Fruit fly (Drosophila melanogaster) whole organism, adult: ENCODE data around the gene CG32639.
A peak's percentile ranks its signal among the peaks of the same experiment; 100 is the strongest.

Experiments
- CG11617 ChIP-seq: fragments of 200-800 bp; sonication (Bioruptor generic); optimal IDR thresholded peaks from 2 replicates; lab custom pipeline; 2017; ENCODE audit warnings: mild to moderate bottlenecking, missing biosample characterization, missing genetic modification reagents, missing genetic modification characterization
- CG12768 ChIP-seq: fragments of 200-800 bp; sonication (Bioruptor generic); optimal IDR thresholded peaks from 2 replicates; lab custom pipeline; 2017; ENCODE audit warnings: missing biosample characterization, missing genetic modification characterization, mild to moderate bottlenecking, moderate library complexity, missing genetic modification reagents
- CG14711 ChIP-seq: fragments of 200-800 bp; sonication (Bioruptor generic); optimal IDR thresholded peaks from 2 replicates; lab custom pipeline; 2018; ENCODE audit warnings: missing biosample characterization, mild to moderate bottlenecking, missing genetic modification characterization, moderate library complexity
- CG1620 ChIP-seq: fragments of 200-800 bp; sonication (Bioruptor generic); optimal IDR thresholded peaks from 2 replicates; lab custom pipeline; 2016; ENCODE audit warnings: missing biosample characterization, missing genetic modification characterization
- CG33017 ChIP-seq: fragments of 200-800 bp; sonication (Bioruptor generic); optimal IDR thresholded peaks from 2 replicates; lab custom pipeline; 2018; ENCODE audit warnings: missing biosample characterization, mild to moderate bottlenecking, missing genetic modification characterization, moderate library complexity
- CG5204 ChIP-seq: fragments of 200-800 bp; sonication (Bioruptor generic); optimal IDR thresholded peaks from 2 replicates; lab custom pipeline; 2016; ENCODE audit warnings: missing biosample characterization, missing genetic modification characterization
- CG7045 ChIP-seq: fragments of 200-800 bp; sonication (Bioruptor generic); optimal IDR thresholded peaks from 2 replicates; lab custom pipeline; 2017; ENCODE audit warnings: missing biosample characterization, mild to moderate bottlenecking, missing genetic modification characterization
- CG7101 ChIP-seq: fragments of 200-800 bp; sonication (Bioruptor generic); optimal IDR thresholded peaks from 2 replicates; lab custom pipeline; 2018; ENCODE audit warnings: missing biosample characterization, mild to moderate bottlenecking, missing genetic modification characterization, moderate library complexity
- Clk ChIP-seq: fragments of 200-800 bp; sonication (Bioruptor generic); optimal IDR thresholded peaks from 2 replicates; lab custom pipeline; 2017; ENCODE audit warnings: missing biosample characterization, missing genetic modification characterization
- Crg-1 ChIP-seq: fragments of 200-800 bp; sonication (Bioruptor generic); optimal IDR thresholded peaks from 2 replicates; lab custom pipeline; 2016; ENCODE audit warnings: missing biosample characterization, missing genetic modification characterization
- Hr96 ChIP-seq: fragments of 200-800 bp; sonication (Bioruptor generic); optimal IDR thresholded peaks from 2 replicates; lab custom pipeline; 2016; ENCODE audit warnings: missing biosample characterization, missing genetic modification characterization
- Mnt ChIP-seq: fragments of 200-800 bp; sonication (Bioruptor generic); optimal IDR thresholded peaks from 2 replicates; lab custom pipeline; 2016; ENCODE audit warnings: missing biosample characterization, mild to moderate bottlenecking, missing genetic modification characterization
- bab1 ChIP-seq: fragments of 200-800 bp; sonication (Bioruptor generic); optimal IDR thresholded peaks from 3 replicates; lab custom pipeline; 2019; ENCODE audit warnings: missing biosample characterization, mild to moderate bottlenecking, missing genetic modification characterization, moderate library complexity
- cic ChIP-seq: fragments of 200-800 bp; sonication (Bioruptor generic); optimal IDR thresholded peaks from 2 replicates; lab custom pipeline; 2017; ENCODE audit warnings: missing biosample characterization, mild to moderate bottlenecking, missing genetic modification characterization, moderate library complexity
- cnc ChIP-seq, 2 experiments: fragments of >200 bp; optimal IDR thresholded peaks; 2 replicates each; lab custom pipeline; 2017
- kay ChIP-seq: fragments of 200-800 bp; sonication (Bioruptor generic); peaks from one replicate; lab custom pipeline; 2016; ENCODE audit warnings: missing biosample characterization, missing genetic modification characterization, borderline replicate concordance
- ovo ChIP-seq: fragments of 200-800 bp; sonication (Bioruptor generic); optimal IDR thresholded peaks from 2 replicates; lab custom pipeline; 2016; ENCODE audit warnings: missing biosample characterization, missing genetic modification characterization
- pad ChIP-seq: fragments of 200-800 bp; sonication (Bioruptor generic); optimal IDR thresholded peaks from 3 replicates; lab custom pipeline; 2017; ENCODE audit warnings: missing biosample characterization, missing genetic modification characterization, mild to moderate bottlenecking, moderate library complexity, missing genetic modification reagents
- tj ChIP-seq: fragments of 200-800 bp; sonication (Bioruptor generic); optimal IDR thresholded peaks from 3 replicates; lab custom pipeline; 2017; ENCODE audit warnings: missing biosample characterization, mild to moderate bottlenecking, missing genetic modification characterization, moderate library complexity
- toe ChIP-seq: fragments of 200-800 bp; sonication (Bioruptor generic); optimal IDR thresholded peaks from 2 replicates; lab custom pipeline; 2016; ENCODE audit warnings: missing biosample characterization, missing genetic modification characterization

Gene CG32639

DNA sequence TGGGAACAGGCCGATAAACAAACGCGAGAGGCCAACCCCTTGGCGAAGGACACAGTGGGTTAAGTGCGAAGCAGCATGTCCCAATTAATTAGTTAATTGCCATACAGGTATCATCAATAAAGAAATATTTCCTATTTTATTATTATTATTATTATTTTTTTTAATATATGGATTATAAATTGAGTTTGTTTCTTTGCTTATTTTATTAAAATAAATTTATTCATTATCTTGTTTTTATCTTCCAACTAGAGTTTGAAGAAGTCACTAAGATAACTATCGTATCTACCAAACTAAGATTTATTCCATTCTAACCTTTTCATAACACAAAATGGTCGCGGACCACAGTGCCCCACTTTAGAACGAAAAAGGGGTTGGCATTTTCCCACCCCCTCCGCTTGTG is 28.3 kb downstream of the CG32639 start:
- no peak for TF ChIP-seq CG11617 (GFP tag; lab: Kevin White, UChicago)
- TF ChIP-seq CG7101 = peak; percentile 32

DNA sequence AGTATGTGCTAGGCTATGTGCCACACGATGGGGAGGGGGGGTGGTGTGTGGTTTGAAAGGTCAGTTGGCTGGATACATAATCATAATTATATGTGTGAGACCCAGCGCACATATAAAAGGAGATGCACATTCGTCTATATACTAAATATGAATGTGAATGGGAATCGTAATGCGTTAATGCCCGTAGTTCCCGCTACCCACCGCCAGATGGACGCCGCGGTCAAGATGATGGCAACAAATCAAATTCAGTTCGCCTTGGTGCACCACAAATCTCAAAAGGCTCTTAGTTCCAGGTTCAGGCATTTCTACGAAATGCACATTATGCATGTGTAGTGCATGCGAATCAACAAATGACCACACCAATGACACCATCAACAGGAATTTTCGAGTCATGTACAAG is 31.6 kb downstream of the CG32639 start:
- TF ChIP-seq Crg-1 (no peak), CG12768 (no peak), kay (no peak), CG7101 (no peak), cnc (optimal IDR thresholded peaks at IDR 0.05; lab: Kevin White, UChicago) (no peak), CG5204 (GFP tag; lab: Kevin White, UChicago) (no peak), toe (GFP tag; lab: Kevin White, UChicago) (no peak), CG7045 (GFP tag; lab: Kevin White, UChicago) (no peak), bab1 (no peak), ovo (GFP tag; lab: Kevin White, UChicago) (no peak), CG11617 (GFP tag; lab: Kevin White, UChicago) (no peak), CG1620 (GFP tag; lab: Kevin White, UChicago) (no peak), CG33017 (tag; lab: Kevin White, UChicago) (no peak), Mnt (GFP tag; lab: Kevin White, UChicago) (no peak)

DNA sequence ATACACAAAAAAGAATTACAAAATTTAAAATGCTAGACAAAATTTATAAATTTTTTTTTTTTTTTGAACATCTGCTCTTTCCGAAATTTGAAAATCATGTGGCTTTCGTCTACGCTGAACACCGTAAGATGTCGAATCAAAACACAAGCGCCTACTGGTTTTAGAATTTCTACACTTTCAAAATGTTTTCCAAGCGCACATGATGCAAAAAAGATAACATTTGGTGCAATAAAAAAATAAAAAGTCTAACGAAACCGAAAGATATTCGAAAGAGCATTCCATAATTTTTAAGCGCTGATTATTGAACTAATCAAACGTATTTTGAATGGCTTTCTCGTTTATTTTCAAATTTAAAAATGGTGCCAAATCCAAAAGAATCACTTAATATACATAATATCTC is 34.2 kb downstream of the CG32639 start, which contains the start of gene CG44437:
CG44437 (minus strand) TSS at position 101 of the 400 bp plus-strand sequence.
- peak; percentile 45 for TF ChIP-seq kay
- no peak for TF ChIP-seq CG1620 (GFP tag; lab: Kevin White, UChicago)

dm6 chrX:13194249-13194648 is 42.1 kb downstream of the CG32639 start, which contains the start of gene Coq5:
Gene Coq5 (minus strand): TSS chrX:13194551.
- no peak for TF ChIP-seq CG33017 (tag; lab: Kevin White, UChicago)
- TF ChIP-seq ovo (GFP tag; lab: Kevin White, UChicago) = no peak
- no peak for TF ChIP-seq CG12768
- no peak for TF ChIP-seq cic (GFP tag; lab: Kevin White, UChicago)
- no peak for TF ChIP-seq toe (GFP tag; lab: Kevin White, UChicago)

DNA sequence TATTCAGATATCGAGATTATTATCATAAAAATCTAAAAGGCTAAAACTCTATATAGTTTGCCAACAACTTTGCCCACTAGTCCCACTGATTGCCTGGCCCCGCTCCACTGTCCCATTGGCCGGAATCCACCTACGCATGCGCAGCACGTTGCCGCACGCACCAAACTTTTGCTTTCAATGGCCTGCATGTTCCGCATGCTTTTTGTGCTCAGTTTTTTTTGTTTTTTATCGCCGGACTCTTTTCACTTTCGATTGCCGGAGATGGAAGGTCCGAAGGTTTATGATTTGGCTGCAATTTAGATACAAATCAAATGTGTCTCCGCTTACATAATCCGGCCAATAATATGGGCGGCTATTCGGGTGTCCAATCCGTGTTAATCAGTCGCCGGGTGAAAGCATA is 44.1 kb downstream of the CG32639 start:
- TF ChIP-seq CG11617 (GFP tag; lab: Kevin White, UChicago) = no peak
- no peak for TF ChIP-seq tj (GFP tag; lab: Kevin White, UChicago)
- TF ChIP-seq CG7045 (GFP tag; lab: Kevin White, UChicago) = no peak
- TF ChIP-seq Crg-1 = no peak
- no peak for TF ChIP-seq cic (GFP tag; lab: Kevin White, UChicago)
- no peak for TF ChIP-seq CG12768
- TF ChIP-seq CG7101 = no peak
- TF ChIP-seq pad (GFP tag; lab: Kevin White, UChicago) = no peak
- TF ChIP-seq CG1620 (GFP tag; lab: Kevin White, UChicago) = no peak
- no peak for TF ChIP-seq Mnt (GFP tag; lab: Kevin White, UChicago)
- TF ChIP-seq ovo (GFP tag; lab: Kevin White, UChicago) = no peak
- no peak for TF ChIP-seq Hr96 (GFP tag; lab: Kevin White, UChicago)
- TF ChIP-seq CG5204 (GFP tag; lab: Kevin White, UChicago) = no peak
- no peak for TF ChIP-seq bab1
- no peak for TF ChIP-seq kay
- TF ChIP-seq toe (GFP tag; lab: Kevin White, UChicago) = no peak
- no peak for TF ChIP-seq cnc (optimal IDR thresholded peaks at IDR 0.05; lab: Kevin White, UChicago)
- no peak for TF ChIP-seq Clk
- TF ChIP-seq CG14711 (tag; lab: Kevin White, UChicago) = no peak
- no peak for TF ChIP-seq CG33017 (tag; lab: Kevin White, UChicago)

DNA sequence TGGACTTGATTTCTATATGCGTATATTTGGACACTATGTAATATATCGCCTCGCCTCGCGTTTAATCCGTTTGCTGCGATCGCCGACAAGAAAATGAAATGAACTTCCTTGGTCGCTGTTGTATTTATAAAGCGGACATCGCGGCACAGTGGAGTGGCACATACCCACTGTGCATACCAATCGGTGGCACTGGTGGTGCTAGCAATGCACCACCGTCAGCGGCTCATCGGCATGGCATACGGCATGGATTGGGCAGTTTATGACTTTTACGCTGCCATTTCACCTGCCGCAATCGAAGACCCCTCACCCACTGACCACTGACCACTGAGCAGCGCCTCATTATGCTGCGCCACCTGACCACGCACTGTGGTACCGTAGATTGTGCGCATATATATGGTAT is 44.6 kb downstream of the CG32639 start, which contains the start of gene CG12723:
CG12723 (minus strand) TSS at position 101 of the 400 bp plus-strand sequence.
- TF ChIP-seq CG33017 (tag; lab: Kevin White, UChicago) = no peak
- TF ChIP-seq cnc (optimal IDR thresholded peaks at IDR 0.05; lab: Kevin White, UChicago) = no peak
- TF ChIP-seq cic (GFP tag; lab: Kevin White, UChicago) = no peak
- TF ChIP-seq ovo (GFP tag; lab: Kevin White, UChicago) = no peak

- TF ChIP-seq CG14711 (tag; lab: Kevin White, UChicago) (no peak), cic (GFP tag; lab: Kevin White, UChicago) (peak; percentile 40)
Observed at dm6 chrX:13189032-13189431, 47.3 kb downstream of the CG32639 start, which contains the start of gene Lgr4. Gene Lgr4 (minus strand): TSS chrX:13189164.
